Fruit fly (Drosophila melanogaster) whole organism, adult: ENCODE measurements around the gene CG46280.

Experiments
- CG11617 ChIP-seq: fragments of 200-800 bp; sonication (Bioruptor generic); optimal IDR thresholded peaks from 2 replicates; lab custom pipeline; 2017; ENCODE audit warnings: mild to moderate bottlenecking, missing biosample characterization, missing genetic modification reagents, missing genetic modification characterization
- CG12768 ChIP-seq: fragments of 200-800 bp; sonication (Bioruptor generic); optimal IDR thresholded peaks from 2 replicates; lab custom pipeline; 2017; ENCODE audit warnings: missing biosample characterization, missing genetic modification characterization, mild to moderate bottlenecking, moderate library complexity, missing genetic modification reagents
- CG14711 ChIP-seq: fragments of 200-800 bp; sonication (Bioruptor generic); optimal IDR thresholded peaks from 2 replicates; lab custom pipeline; 2018; ENCODE audit warnings: missing biosample characterization, mild to moderate bottlenecking, missing genetic modification characterization, moderate library complexity
- CG5204 ChIP-seq: fragments of 200-800 bp; sonication (Bioruptor generic); optimal IDR thresholded peaks from 2 replicates; lab custom pipeline; 2016; ENCODE audit warnings: missing biosample characterization, missing genetic modification characterization
- Clk ChIP-seq: fragments of 200-800 bp; sonication (Bioruptor generic); optimal IDR thresholded peaks from 2 replicates; lab custom pipeline; 2017; ENCODE audit warnings: missing biosample characterization, missing genetic modification characterization
- bab1 ChIP-seq: fragments of 200-800 bp; sonication (Bioruptor generic); optimal IDR thresholded peaks from 3 replicates; lab custom pipeline; 2019; ENCODE audit warnings: missing biosample characterization, mild to moderate bottlenecking, missing genetic modification characterization, moderate library complexity
- cic ChIP-seq: fragments of 200-800 bp; sonication (Bioruptor generic); optimal IDR thresholded peaks from 2 replicates; lab custom pipeline; 2017; ENCODE audit warnings: missing biosample characterization, mild to moderate bottlenecking, missing genetic modification characterization, moderate library complexity
- cnc ChIP-seq, 2 experiments: fragments of >200 bp; optimal IDR thresholded peaks; 2 replicates each; lab custom pipeline; 2017
- kay ChIP-seq: fragments of 200-800 bp; sonication (Bioruptor generic); peaks from one replicate; lab custom pipeline; 2016; ENCODE audit warnings: missing biosample characterization, missing genetic modification characterization, borderline replicate concordance
- ovo ChIP-seq: fragments of 200-800 bp; sonication (Bioruptor generic); optimal IDR thresholded peaks from 2 replicates; lab custom pipeline; 2016; ENCODE audit warnings: missing biosample characterization, missing genetic modification characterization
- tj ChIP-seq: fragments of 200-800 bp; sonication (Bioruptor generic); optimal IDR thresholded peaks from 3 replicates; lab custom pipeline; 2017; ENCODE audit warnings: missing biosample characterization, mild to moderate bottlenecking, missing genetic modification characterization, moderate library complexity
- toe ChIP-seq: fragments of 200-800 bp; sonication (Bioruptor generic); optimal IDR thresholded peaks from 2 replicates; lab custom pipeline; 2016; ENCODE audit warnings: missing biosample characterization, missing genetic modification characterization

dm6 chr3R:12995047-12995446, 35.4 kb downstream of the CG46280 start, which contains the start of gene yellow-f2:
- TF ChIP-seq tj (GFP tag; lab: Kevin White, UChicago) (no peak), toe (no peak), CG14711 (no peak), CG12768 (GFP tag; lab: Kevin White, UChicago) (no peak), CG5204 (GFP tag; lab: Kevin White, UChicago) (no peak), cnc (optimal IDR thresholded peaks at IDR 0.05; lab: Kevin White, UChicago) (no peak), CG11617 (no peak), Clk (no peak), ovo (GFP tag; lab: Kevin White, UChicago) (no peak), kay (GFP tag; lab: Kevin White, UChicago) (no peak), cic (GFP tag; lab: Kevin White, UChicago) (no peak), bab1 (GFP tag; lab: Kevin White, UChicago) (no peak)
